Worm (Caenorhabditis elegans) whole organism, young adult: ENCODE data around the gene T04A8.7.

ENCODE experiments used
- B0019.2 ChIP-seq: fragments of 200-800 bp; sonication (Bioruptor generic); conservative IDR thresholded peaks from 2 replicates; pipeline ENCODE4 v1.3.6; 2022; ENCODE audit warnings: missing genetic modification reagents, missing genetic modification characterization, missing compliant biosample characterization
- B0261.1 ChIP-seq: sonication (generic microtip); optimal IDR thresholded peaks from 2 replicates; lab custom pipeline; 2016; ENCODE audit warnings: mild to moderate bottlenecking, missing genetic modification characterization, moderate library complexity, missing compliant biosample characterization
- C06A6.2 ChIP-seq: fragments of 200-800 bp; sonication (Bioruptor generic); conservative IDR thresholded peaks from 2 replicates; pipeline ENCODE4 v1.3.6; 2022; ENCODE audit warnings: missing genetic modification characterization, missing compliant biosample characterization
- D2030.7 ChIP-seq: fragments of 200-800 bp; sonication (Bioruptor generic); IDR thresholded peaks from 2 replicates; pipeline ENCODE4 v1.3.6; 2022; ENCODE audit warnings: missing genetic modification reagents, missing genetic modification characterization, missing compliant biosample characterization
- F33H1.4 ChIP-seq: fragments of 200-800 bp; sonication (Bioruptor generic); IDR thresholded peaks from 2 replicates; pipeline ENCODE4 v1.3.6; 2022; ENCODE audit warnings: missing genetic modification reagents, missing genetic modification characterization, missing compliant biosample characterization
- F37B4.10 ChIP-seq: fragments of 200-800 bp; sonication (Bioruptor generic); IDR thresholded peaks from 2 replicates; pipeline ENCODE4 v1.3.6; 2022; ENCODE audit warnings: missing genetic modification characterization, missing compliant biosample characterization
- F52B5.7 ChIP-seq: sonication (generic microtip); optimal IDR thresholded peaks from 2 replicates; lab custom pipeline; 2016; ENCODE audit warnings: mild to moderate bottlenecking, missing genetic modification characterization, missing compliant biosample characterization
- F57A8.1 ChIP-seq: fragments of 200-800 bp; sonication (Bioruptor generic); optimal IDR thresholded peaks from 2 replicates; lab custom pipeline; 2018; ENCODE audit warnings: mild to moderate bottlenecking, missing genetic modification characterization, moderate library complexity, missing compliant biosample characterization
- F57C9.4 ChIP-seq: sonication (generic microtip); optimal IDR thresholded peaks from 2 replicates; lab custom pipeline; 2017; ENCODE audit warnings: mild to moderate bottlenecking, missing genetic modification characterization, missing compliant biosample characterization
- T07F8.4 ChIP-seq: sonication (generic microtip); optimal IDR thresholded peaks from 2 replicates; lab custom pipeline; 2016; ENCODE audit warnings: mild to moderate bottlenecking, missing genetic modification characterization, moderate library complexity, missing compliant biosample characterization
- Y79H2A.3 ChIP-seq: fragments of 200-800 bp; sonication (Bioruptor generic); conservative IDR thresholded peaks from 2 replicates; pipeline ENCODE4 v1.3.6; 2022; ENCODE audit warnings: missing genetic modification reagents, missing genetic modification characterization, missing compliant biosample characterization
- akir-1 ChIP-seq: fragments of 200-800 bp; sonication (Bioruptor generic); optimal IDR thresholded peaks from 2 replicates; lab custom pipeline; 2018; ENCODE audit warnings: mild to moderate bottlenecking, missing genetic modification characterization, moderate library complexity, missing compliant biosample characterization
- ama-1 ChIP-seq, 3 experiments: fragments of 150-350 bp in 1 of 3; sonication (generic microtip) in 2 of 3; optimal IDR thresholded peaks; 2 replicates each; lab custom pipeline; 2014 to 2018; ENCODE audit warnings: missing biosample characterization in 2 of 3, missing genetic modification characterization in 2 of 3, missing genetic modification reagents in 2 of 3
- attf-3 ChIP-seq: fragments of 200-800 bp; sonication (Bioruptor generic); conservative IDR thresholded peaks from 2 replicates; pipeline ENCODE4 v1.3.6; 2022; ENCODE audit warnings: missing genetic modification reagents, missing genetic modification characterization, missing compliant biosample characterization
- ceh-40 ChIP-seq: fragments of 200-800 bp; sonication (Bioruptor generic); IDR thresholded peaks from 2 replicates; pipeline ENCODE4 v1.3.6; 2022; ENCODE audit warnings: missing genetic modification characterization, missing compliant biosample characterization
- ceh-91 ChIP-seq: fragments of 200-800 bp; sonication (Bioruptor generic); IDR thresholded peaks from 2 replicates; pipeline ENCODE4 v1.3.6; 2022; ENCODE audit warnings: missing genetic modification reagents, missing genetic modification characterization, missing compliant biosample characterization
- chd-7 ChIP-seq: sonication (generic microtip); optimal IDR thresholded peaks from 2 replicates; lab custom pipeline; 2016; ENCODE audit warnings: mild to moderate bottlenecking, missing genetic modification characterization, moderate library complexity, missing compliant biosample characterization
- dox-1 ChIP-seq: fragments of 200-800 bp; sonication (Bioruptor generic); IDR thresholded peaks from 2 replicates; pipeline ENCODE4 v1.3.6; 2022; ENCODE audit warnings: missing genetic modification reagents, missing genetic modification characterization, missing compliant biosample characterization
- dpl-1 ChIP-seq: fragments of 150-350 bp; optimal IDR thresholded peaks from 2 replicates; lab custom pipeline; 2014; ENCODE audit warnings: missing biosample characterization, missing genetic modification reagents, missing genetic modification characterization
- efl-1 ChIP-seq: fragments of 150-350 bp; optimal IDR thresholded peaks from 2 replicates; lab custom pipeline; 2014; ENCODE audit warnings: missing biosample characterization, missing genetic modification reagents, missing genetic modification characterization
- egrh-3 ChIP-seq: fragments of 200-800 bp; sonication (Bioruptor generic); IDR thresholded peaks from 2 replicates; pipeline ENCODE4 v1.3.6; 2022; ENCODE audit warnings: missing genetic modification reagents, missing genetic modification characterization, missing compliant biosample characterization
- ets-4 ChIP-seq: fragments of 200-800 bp; sonication (Bioruptor generic); optimal IDR thresholded peaks from 2 replicates; lab custom pipeline; 2018; ENCODE audit warnings: mild to moderate bottlenecking, missing genetic modification characterization, missing compliant biosample characterization
- fkh-3 ChIP-seq: sonication (generic microtip); optimal IDR thresholded peaks from 2 replicates; lab custom pipeline; 2016; ENCODE audit warnings: mild to moderate bottlenecking, missing genetic modification characterization, missing compliant biosample characterization
- gei-17 ChIP-seq: fragments of 200-800 bp; sonication (Bioruptor generic); optimal IDR thresholded peaks from 2 replicates; lab custom pipeline; 2018; ENCODE audit warnings: mild to moderate bottlenecking, missing genetic modification characterization, missing compliant biosample characterization
- hrde-1 ChIP-seq: sonication (generic microtip); optimal IDR thresholded peaks from 2 replicates; lab custom pipeline; 2016; ENCODE audit warnings: missing genetic modification characterization, mild to moderate bottlenecking, missing compliant biosample characterization, moderate library complexity, missing genotype, missing genetic modification reagents, borderline replicate concordance
- hsf-1 ChIP-seq: fragments of 200-800 bp; sonication (Bioruptor generic); IDR thresholded peaks from 2 replicates; pipeline ENCODE4 v1.3.6; 2022; ENCODE audit warnings: missing genetic modification reagents, missing genetic modification characterization, missing compliant biosample characterization
- lin-40 ChIP-seq: sonication (generic microtip); optimal IDR thresholded peaks from 2 replicates; lab custom pipeline; 2016; ENCODE audit warnings: missing genetic modification characterization, mild to moderate bottlenecking, missing compliant biosample characterization, missing genotype, missing genetic modification reagents
- lin-54 ChIP-seq: fragments of 200-800 bp; sonication (Bioruptor generic); optimal IDR thresholded peaks from 2 replicates; lab custom pipeline; 2018; ENCODE audit warnings: mild to moderate bottlenecking, missing genetic modification characterization, missing compliant biosample characterization
- madf-10 ChIP-seq: sonication (generic microtip); optimal IDR thresholded peaks from 2 replicates; lab custom pipeline; 2016; ENCODE audit warnings: mild to moderate bottlenecking, missing genetic modification characterization, missing compliant biosample characterization
- madf-6 ChIP-seq: fragments of 200-800 bp; sonication (Bioruptor generic); IDR thresholded peaks from 2 replicates; pipeline ENCODE4 v1.3.6; 2022; ENCODE audit warnings: missing genetic modification reagents, missing genetic modification characterization, missing compliant biosample characterization
- madf-8 ChIP-seq: fragments of 200-800 bp; sonication (Bioruptor generic); conservative IDR thresholded peaks from 2 replicates; pipeline ENCODE4 v1.3.6; 2022; ENCODE audit warnings: missing genetic modification reagents, missing genetic modification characterization, missing compliant biosample characterization
- mcd-1 ChIP-seq: fragments of 200-800 bp; sonication (Bioruptor generic); IDR thresholded peaks from 2 replicates; pipeline ENCODE4 v1.3.6; 2022; ENCODE audit warnings: missing genetic modification reagents, missing genetic modification characterization, missing compliant biosample characterization
- mxl-1 ChIP-seq: sonication (generic microtip); optimal IDR thresholded peaks from 2 replicates; lab custom pipeline; 2016; ENCODE audit warnings: missing genetic modification characterization, missing compliant biosample characterization
- nhr-179 ChIP-seq: sonication (generic microtip); optimal IDR thresholded peaks from 2 replicates; lab custom pipeline; 2016; ENCODE audit warnings: mild to moderate bottlenecking, missing genetic modification characterization, missing compliant biosample characterization
- nhr-90 ChIP-seq: sonication (generic microtip); optimal IDR thresholded peaks from 2 replicates; lab custom pipeline; 2016; ENCODE audit warnings: missing genotype, mild to moderate bottlenecking, missing genetic modification characterization, missing compliant biosample characterization
- rcor-1 ChIP-seq: fragments of 200-800 bp; sonication (Bioruptor generic); IDR thresholded peaks from 2 replicates; pipeline ENCODE4 v1.3.6; 2022; ENCODE audit warnings: missing genetic modification reagents, missing genetic modification characterization, missing compliant biosample characterization
- rec-8 ChIP-seq, 2 experiments: sonication (generic microtip); optimal IDR thresholded peaks; 2 replicates each; lab custom pipeline; 2016; ENCODE audit warnings: mild to moderate bottlenecking in 2 of 2, missing genetic modification characterization in 2 of 2, missing genetic modification reagents in 2 of 2, missing genotype in 2 of 2, missing biosample characterization in 1 of 2, missing compliant biosample characterization in 1 of 2, moderate library complexity in 1 of 2
- sea-2 ChIP-seq: fragments of 200-800 bp; sonication (Bioruptor generic); IDR thresholded peaks from 2 replicates; pipeline ENCODE4 v1.3.6; 2022; ENCODE audit warnings: missing genetic modification characterization, missing compliant biosample characterization
- snpc-1.3 ChIP-seq: sonication (generic microtip); optimal IDR thresholded peaks from 2 replicates; lab custom pipeline; 2017; ENCODE audit warnings: missing genetic modification characterization, mild to moderate bottlenecking, missing compliant biosample characterization, antibody characterized with exemption, moderate library complexity, missing genotype, missing genetic modification reagents; ENCODE audit not compliant: insufficient read depth
- snpc-3.4 ChIP-seq: sonication (generic microtip); optimal IDR thresholded peaks from 2 replicates; lab custom pipeline; 2017; ENCODE audit warnings: missing genetic modification characterization, mild to moderate bottlenecking, missing compliant biosample characterization, antibody characterized with exemption, moderate library complexity, missing genotype, missing genetic modification reagents
- tbp1 ChIP-seq: fragments of 200-800 bp; sonication (Bioruptor generic); optimal IDR thresholded peaks from 2 replicates; lab custom pipeline; 2018; ENCODE audit warnings: mild to moderate bottlenecking, missing genetic modification characterization, missing compliant biosample characterization
- tbx-9 ChIP-seq: sonication (generic microtip); optimal IDR thresholded peaks from 2 replicates; lab custom pipeline; 2016; ENCODE audit warnings: borderline replicate concordance, missing genetic modification characterization, inconsistent platforms, missing compliant biosample characterization
- unc-130 ChIP-seq: sonication (generic microtip); optimal IDR thresholded peaks from 2 replicates; lab custom pipeline; 2016; ENCODE audit warnings: missing genetic modification reagents, missing genetic modification characterization, missing compliant biosample characterization
- xnd-1 ChIP-seq: sonication (generic microtip); optimal IDR thresholded peaks from 2 replicates; lab custom pipeline; 2016; ENCODE audit warnings: missing genotype, missing genetic modification reagents, missing genetic modification characterization, missing compliant biosample characterization
- ztf-25 ChIP-seq: fragments of 200-800 bp; sonication (Bioruptor generic); IDR thresholded peaks from 2 replicates; pipeline ENCODE4 v1.3.6; 2022; ENCODE audit warnings: missing genetic modification reagents, missing genetic modification characterization, missing compliant biosample characterization
- ztf-26 ChIP-seq: sonication (generic microtip); optimal IDR thresholded peaks from 2 replicates; lab custom pipeline; 2017; ENCODE audit warnings: missing genetic modification characterization, missing compliant biosample characterization
- ztf-28 ChIP-seq: fragments of 200-800 bp; sonication (Bioruptor generic); IDR thresholded peaks from 2 replicates; pipeline ENCODE4 v1.3.6; 2022; ENCODE audit warnings: missing genetic modification reagents, missing genetic modification characterization, missing compliant biosample characterization

T04A8.7 gene

DNA sequence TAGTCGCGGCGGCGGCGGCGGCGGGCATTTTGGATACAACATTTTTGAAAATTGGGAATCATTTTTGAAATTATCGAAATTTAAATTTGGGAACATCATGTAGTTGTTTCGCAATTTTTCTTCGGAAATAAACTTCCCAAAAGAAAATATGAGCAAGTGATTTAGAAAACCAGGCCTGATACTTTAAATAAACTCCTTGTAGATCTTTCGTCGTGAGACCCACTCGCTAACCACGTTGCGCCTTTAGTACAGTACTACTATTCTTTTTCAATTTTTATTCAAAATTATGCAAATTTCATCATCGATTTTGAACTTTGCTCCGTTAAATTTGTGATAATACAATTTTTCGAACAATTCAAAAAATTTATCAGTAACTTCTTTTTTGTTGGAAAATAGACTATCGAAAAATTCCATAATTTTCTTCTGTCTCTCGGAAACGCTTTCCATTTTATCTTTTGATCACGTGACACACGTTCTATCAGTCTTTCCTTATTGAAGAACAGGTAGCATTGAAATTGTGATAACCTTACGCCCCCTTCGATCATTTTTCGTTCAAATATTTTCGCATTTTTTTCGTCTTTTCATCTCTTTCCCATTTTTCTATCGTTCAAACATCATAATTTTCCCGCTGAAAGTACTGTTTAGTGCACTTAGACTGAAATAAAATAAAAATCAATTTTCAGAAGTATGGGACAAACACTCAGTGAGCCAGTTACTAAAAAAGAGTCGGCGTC is 45.2 kb upstream of the T04A8.7 start, which contains the start of gene ppm-2 (continued):
- no peak for TF ChIP-seq nhr-90 (tag; lab: Kevin White, UChicago)
- TF ChIP-seq lin-54 (GFP tag; lab: Kevin White, UChicago) = peak; percentile 1
- TF ChIP-seq nhr-179 (tag; lab: Kevin White, UChicago) = no peak
- peak; percentile 97 for TF ChIP-seq F33H1.4
- TF ChIP-seq unc-130 (GFP tag; lab: Kevin White, UChicago) = no peak
- TF ChIP-seq snpc-3.4 (tag; lab: Kevin White, UChicago) = peak; percentile 53
- TF ChIP-seq D2030.7 (GFP tag; lab: Robert Waterston, UW) = peak; percentile 76
- TF ChIP-seq Y79H2A.3 (GFP tag; lab: Robert Waterston, UW) = no peak
- TF ChIP-seq attf-3 = no peak
- no peak for TF ChIP-seq lin-40 (tag; lab: Kevin White, UChicago)
- no peak for TF ChIP-seq C06A6.2
- TF ChIP-seq ztf-25 (GFP tag; lab: Robert Waterston, UW) = no peak
- TF ChIP-seq akir-1 (GFP tag; lab: Kevin White, UChicago) = no peak
- no peak for TF ChIP-seq F57C9.4 (tag; lab: Kevin White, UChicago)
- TF ChIP-seq dox-1 (GFP tag; lab: Robert Waterston, UW) = no peak
- no peak for TF ChIP-seq chd-7 (tag; lab: Kevin White, UChicago)
- no peak for TF ChIP-seq egrh-3 (GFP tag; lab: Robert Waterston, UW)
- no peak for TF ChIP-seq tbp1
- TF ChIP-seq tbx-9 (tag; lab: Kevin White, UChicago) = no peak
- TF ChIP-seq B0261.1 (tag; lab: Kevin White, UChicago) = no peak
- no peak for TF ChIP-seq F57A8.1
- no peak for TF ChIP-seq B0019.2
- peak; percentile 97 for TF ChIP-seq xnd-1 (tag; lab: Kevin White, UChicago)
- TF ChIP-seq rec-8 (tag; optimal IDR thresholded peaks at IDR 0.05; lab: Kevin White, UChicago) = no peak
- no peak for TF ChIP-seq ztf-28
- TF ChIP-seq mxl-1 = no peak
- no peak for TF ChIP-seq hsf-1 (GFP tag; lab: Robert Waterston, UW)
- TF ChIP-seq hrde-1 (tag; lab: Kevin White, UChicago) = no peak
- peak; percentile 100 for TF ChIP-seq madf-6
- TF ChIP-seq F37B4.10 = no peak
- no peak for TF ChIP-seq F52B5.7 (tag; lab: Kevin White, UChicago)
- TF ChIP-seq ztf-26 (tag; lab: Kevin White, UChicago) = no peak
- peak; percentile 87 for TF ChIP-seq ceh-91 (GFP tag; lab: Robert Waterston, UW)
- TF ChIP-seq sea-2 = no peak
- no peak for TF ChIP-seq ceh-40 (GFP tag; lab: Robert Waterston, UW)
- peak; percentile 21 for TF ChIP-seq snpc-1.3 (tag; lab: Kevin White, UChicago)
- peak; percentile 50 for TF ChIP-seq efl-1 (GFP tag; lab: Kevin White, UChicago)
- peak; percentile 38 for TF ChIP-seq dpl-1 (GFP tag; lab: Kevin White, UChicago)
- TF ChIP-seq madf-10 (tag; lab: Kevin White, UChicago) = no peak
- TF ChIP-seq gei-17 (GFP tag; lab: Kevin White, UChicago) = no peak
- TF ChIP-seq rcor-1 (GFP tag; lab: Robert Waterston, UW) = peak; percentile 43; the same call in 1 of the 2 replicates
- no peak for TF ChIP-seq ama-1 (optimal IDR thresholded peaks at IDR 0.05; lab: Kevin White, UChicago)
- TF ChIP-seq ama-1 (GFP tag; optimal IDR thresholded peaks at IDR 0.05; lab: Kevin White, UChicago) = no peak
- peak; percentile 100 for TF ChIP-seq madf-8 (GFP tag; lab: Robert Waterston, UW)
- TF ChIP-seq mcd-1 (GFP tag; lab: Robert Waterston, UW) = 0 out of 2 replicates have a peak, but pooled peaks have one; percentile 13
- TF ChIP-seq T07F8.4 = no peak
- no peak for TF ChIP-seq fkh-3 (tag; lab: Kevin White, UChicago)
- no peak for TF ChIP-seq ets-4
